Fruit fly (Drosophila melanogaster) whole organism, embryonic: ENCODE results near the gene CG6867.
A peak's percentile ranks its signal among the peaks of the same experiment; 100 is the strongest.

Source experiments
- Ada2b ChIP-seq: fragments of 200-800 bp; sonication (Bioruptor generic); IDR thresholded peaks from 2 replicates; pipeline ENCODE4 v1.3.6; 2022; ENCODE audit warnings: missing biosample characterization, missing genetic modification characterization
- Bteb2 ChIP-seq: fragments of 200-800 bp; sonication (Bioruptor generic); optimal IDR thresholded peaks from 2 replicates; lab custom pipeline; 2016; ENCODE audit warnings: missing biosample characterization, missing genetic modification characterization
- CG10147 ChIP-seq: fragments of 200-800 bp; sonication (Bioruptor generic); optimal IDR thresholded peaks from 2 replicates; lab custom pipeline; 2019; ENCODE audit warnings: missing biosample characterization, mild to moderate bottlenecking, missing genetic modification characterization, moderate library complexity
- CG10321 ChIP-seq: fragments of 200-800 bp; sonication (Bioruptor generic); IDR thresholded peaks from 2 replicates; pipeline ENCODE4 v1.3.6; 2022; ENCODE audit warnings: missing biosample characterization, missing genetic modification characterization
- CG11504 ChIP-seq: fragments of 200-800 bp; sonication (Bioruptor generic); optimal IDR thresholded peaks from 3 replicates; lab custom pipeline; 2019; ENCODE audit warnings: missing biosample characterization, mild to moderate bottlenecking, missing genetic modification characterization, moderate library complexity
- CG11560 ChIP-seq: fragments of 200-800 bp; sonication (Bioruptor generic); IDR thresholded peaks from 3 replicates; pipeline ENCODE4 v1.3.6; 2022; ENCODE audit warnings: missing biosample characterization, missing genetic modification characterization
- CG11696 ChIP-seq: fragments of 200-800 bp; sonication (Bioruptor generic); IDR thresholded peaks from 2 replicates; pipeline ENCODE4 v1.3.6; 2022; ENCODE audit warnings: missing biosample characterization, missing genetic modification characterization
- CG12104 ChIP-seq: fragments of 200-800 bp; sonication (Bioruptor generic); optimal IDR thresholded peaks from 3 replicates; lab custom pipeline; 2016; ENCODE audit warnings: missing biosample characterization, missing genetic modification characterization
- CG13894 ChIP-seq: fragments of 200-800 bp; sonication (Bioruptor generic); optimal IDR thresholded peaks from 3 replicates; lab custom pipeline; 2018; ENCODE audit warnings: missing biosample characterization, mild to moderate bottlenecking, missing genetic modification characterization, moderate library complexity
- CG14014 ChIP-seq: fragments of 200-800 bp; sonication (Bioruptor generic); IDR thresholded peaks from 2 replicates; pipeline ENCODE4 v1.3.6; 2022; ENCODE audit warnings: missing biosample characterization, missing genetic modification characterization
- CG14050 ChIP-seq: fragments of 200-800 bp; sonication (Bioruptor generic); IDR thresholded peaks from 3 replicates; pipeline ENCODE4 v1.3.6; 2022; ENCODE audit warnings: missing biosample characterization, missing genetic modification characterization
- CG14860 ChIP-seq: fragments of 200-800 bp; sonication (Bioruptor generic); IDR thresholded peaks from 3 replicates; pipeline ENCODE4 v1.3.6; 2022; ENCODE audit warnings: missing biosample characterization, missing genetic modification characterization; ENCODE audit not compliant: partially characterized antibody
- CG14965 ChIP-seq: fragments of 200-800 bp; sonication (Bioruptor generic); optimal IDR thresholded peaks from 2 replicates; lab custom pipeline; 2016; ENCODE audit warnings: missing biosample characterization, missing genetic modification characterization, borderline replicate concordance
- CG17328 ChIP-seq: fragments of 200-800 bp; sonication (Bioruptor generic); IDR thresholded peaks from 2 replicates; pipeline ENCODE4 v1.3.6; 2022; ENCODE audit warnings: missing biosample characterization, missing genetic modification characterization
- CG2202 ChIP-seq: fragments of 200-800 bp; sonication (Bioruptor generic); optimal IDR thresholded peaks from 2 replicates; lab custom pipeline; 2018; ENCODE audit warnings: missing biosample characterization, mild to moderate bottlenecking, missing genetic modification characterization
- CG6175 ChIP-seq: fragments of 200-800 bp; sonication (Bioruptor generic); IDR thresholded peaks from 3 replicates; pipeline ENCODE4 v1.3.6; 2022; ENCODE audit warnings: missing biosample characterization, missing genetic modification characterization
- CG6765 ChIP-seq: fragments of 200-800 bp; sonication (Bioruptor generic); optimal IDR thresholded peaks from 3 replicates; lab custom pipeline; 2017; ENCODE audit warnings: missing biosample characterization, mild to moderate bottlenecking, missing genetic modification characterization
- CG7556 ChIP-seq: fragments of 200-800 bp; sonication (Bioruptor generic); optimal IDR thresholded peaks from 2 replicates; lab custom pipeline; 2017; ENCODE audit warnings: missing biosample characterization, mild to moderate bottlenecking, missing genetic modification characterization
- CG8924 ChIP-seq: fragments of 200-800 bp; optimal IDR thresholded peaks from 3 replicates; lab custom pipeline; 2019; ENCODE audit warnings: missing biosample characterization, mild to moderate bottlenecking, missing genetic modification characterization, moderate library complexity
- CG9727 ChIP-seq: fragments of 200-800 bp; sonication (Bioruptor generic); optimal IDR thresholded peaks from 3 replicates; lab custom pipeline; 2017; ENCODE audit warnings: missing biosample characterization, mild to moderate bottlenecking, missing genetic modification characterization
- Chrac-16 ChIP-seq: fragments of 200-800 bp; sonication (Bioruptor generic); optimal IDR thresholded peaks from 3 replicates; lab custom pipeline; 2016; ENCODE audit warnings: missing biosample characterization, missing genetic modification characterization
- D19A ChIP-seq: fragments of 200-800 bp; optimal IDR thresholded peaks from 3 replicates; lab custom pipeline; 2019; ENCODE audit warnings: missing biosample characterization, mild to moderate bottlenecking, missing genetic modification characterization, moderate library complexity
- Deaf1 ChIP-seq: fragments of 200-800 bp; optimal IDR thresholded peaks from 3 replicates; lab custom pipeline; 2019; ENCODE audit warnings: missing biosample characterization, mild to moderate bottlenecking, missing genetic modification characterization, moderate library complexity
- Dek ChIP-seq: fragments of 200-800 bp; sonication (Bioruptor generic); optimal IDR thresholded peaks from 3 replicates; lab custom pipeline; 2019; ENCODE audit warnings: missing biosample characterization, mild to moderate bottlenecking, missing genetic modification characterization, moderate library complexity
- Ets97D ChIP-seq: fragments of 200-800 bp; sonication (Bioruptor generic); optimal IDR thresholded peaks from 3 replicates; lab custom pipeline; 2016; ENCODE audit warnings: missing biosample characterization, missing genetic modification characterization
- MTF-1 ChIP-seq: fragments of 200-800 bp; sonication (Bioruptor generic); optimal IDR thresholded peaks from 2 replicates; lab custom pipeline; 2018; ENCODE audit warnings: missing biosample characterization, mild to moderate bottlenecking, missing genetic modification characterization, borderline replicate concordance
- Neu2 ChIP-seq: fragments of 200-800 bp; sonication (Bioruptor generic); optimal IDR thresholded peaks from 3 replicates; lab custom pipeline; 2016; ENCODE audit warnings: missing biosample characterization, missing genetic modification characterization, borderline replicate concordance
- Xbp1 ChIP-seq: fragments of 200-800 bp; sonication (Bioruptor generic); optimal IDR thresholded peaks from 3 replicates; lab custom pipeline; 2016; ENCODE audit warnings: missing biosample characterization, mild to moderate bottlenecking, missing genetic modification characterization
- aop ChIP-seq: fragments of 200-800 bp; sonication (Bioruptor generic); IDR thresholded peaks from 2 replicates; pipeline ENCODE4 v1.3.6; 2022; ENCODE audit warnings: missing biosample characterization, missing genetic modification characterization
- ap ChIP-seq: fragments of 200-800 bp; sonication (Bioruptor generic); IDR thresholded peaks from 2 replicates; pipeline ENCODE4 v1.3.6; 2022; ENCODE audit warnings: missing biosample characterization, missing genetic modification characterization
- bbx ChIP-seq: fragments of 200-800 bp; sonication (Bioruptor generic); IDR thresholded peaks from 2 replicates; pipeline ENCODE4 v1.3.6; 2022; ENCODE audit warnings: missing biosample characterization, missing genetic modification characterization; ENCODE audit not compliant: partially characterized antibody
- br ChIP-seq: fragments of >200 bp; optimal IDR thresholded peaks from 2 replicates; lab custom pipeline; 2017
- cad ChIP-seq: fragments of >200 bp; optimal IDR thresholded peaks from 2 replicates; lab custom pipeline; 2017; ENCODE audit warnings: missing biosample characterization, missing genetic modification characterization
- caup ChIP-seq: fragments of 200-800 bp; sonication (Bioruptor generic); optimal IDR thresholded peaks from 3 replicates; lab custom pipeline; 2017; ENCODE audit warnings: missing biosample characterization, mild to moderate bottlenecking, missing genetic modification characterization, moderate library complexity; ENCODE audit not compliant: severe bottlenecking
- crol ChIP-seq: fragments of 200-800 bp; sonication (Bioruptor generic); IDR thresholded peaks from 2 replicates; pipeline ENCODE4 v1.3.6; 2022; ENCODE audit warnings: missing biosample characterization, missing genetic modification characterization
- crp ChIP-seq, 2 experiments: fragments of 200-800 bp; sonication (Bioruptor generic); optimal IDR thresholded peaks; 2 replicates in 1 of 2; 3 replicates in 1 of 2; lab custom pipeline; 2017; ENCODE audit warnings: missing biosample characterization in 2 of 2, missing genetic modification characterization in 2 of 2, mild to moderate bottlenecking in 1 of 2, moderate library complexity in 1 of 2
- fd64A ChIP-seq: fragments of 200-800 bp; sonication (Bioruptor generic); optimal IDR thresholded peaks from 3 replicates; lab custom pipeline; 2018; ENCODE audit warnings: missing biosample characterization, mild to moderate bottlenecking, missing genetic modification characterization
- fd96Cb ChIP-seq: fragments of 200-800 bp; sonication (Bioruptor generic); optimal IDR thresholded peaks from 2 replicates; lab custom pipeline; 2018; ENCODE audit warnings: missing biosample characterization, mild to moderate bottlenecking, missing genetic modification characterization, moderate library complexity
- gsb ChIP-seq: fragments of 200-800 bp; sonication (Bioruptor generic); IDR thresholded peaks from 2 replicates; pipeline ENCODE4 v1.3.6; 2022; ENCODE audit warnings: missing biosample characterization, missing genetic modification characterization
- jing ChIP-seq: fragments of 200-800 bp; sonication (Bioruptor generic); optimal IDR thresholded peaks from 2 replicates; lab custom pipeline; 2018; ENCODE audit warnings: missing biosample characterization, mild to moderate bottlenecking, missing genetic modification characterization
- lilli ChIP-seq: fragments of 200-800 bp; sonication (Bioruptor generic); optimal IDR thresholded peaks from 3 replicates; lab custom pipeline; 2016; ENCODE audit warnings: missing biosample characterization, missing genetic modification characterization
- mam ChIP-seq: fragments of 200-800 bp; sonication (Bioruptor generic); optimal IDR thresholded peaks from 3 replicates; lab custom pipeline; 2016; ENCODE audit warnings: missing biosample characterization, missing genetic modification characterization
- nerfin-1 ChIP-seq: fragments of 200-800 bp; sonication (Bioruptor generic); optimal IDR thresholded peaks from 3 replicates; lab custom pipeline; 2019; ENCODE audit warnings: missing biosample characterization, mild to moderate bottlenecking, missing genetic modification characterization, moderate library complexity
- psq ChIP-seq: fragments of 200-800 bp; sonication (Bioruptor generic); optimal IDR thresholded peaks from 2 replicates; lab custom pipeline; 2017; ENCODE audit warnings: missing biosample characterization, missing genetic modification characterization
- sd ChIP-seq: fragments of 200-800 bp; sonication (Bioruptor generic); optimal IDR thresholded peaks from 3 replicates; lab custom pipeline; 2018; ENCODE audit warnings: missing biosample characterization, mild to moderate bottlenecking, missing genetic modification characterization, moderate library complexity
- sisA ChIP-seq: fragments of 200-800 bp; sonication (Bioruptor generic); IDR thresholded peaks from 2 replicates; pipeline ENCODE4 v1.3.6; 2022; ENCODE audit warnings: missing biosample characterization, missing genetic modification characterization
- slbo ChIP-seq: fragments of 200-800 bp; sonication (Bioruptor generic); IDR thresholded peaks from 2 replicates; pipeline ENCODE4 v1.3.6; 2022; ENCODE audit warnings: missing biosample characterization, missing genetic modification characterization
- unpg ChIP-seq: fragments of 200-800 bp; sonication (Bioruptor generic); optimal IDR thresholded peaks from 3 replicates; lab custom pipeline; 2018; ENCODE audit warnings: missing biosample characterization, mild to moderate bottlenecking, missing genetic modification characterization, moderate library complexity
- zen ChIP-seq: fragments of 200-800 bp; sonication (Bioruptor generic); optimal IDR thresholded peaks from 3 replicates; lab custom pipeline; 2018; ENCODE audit warnings: missing biosample characterization, mild to moderate bottlenecking, missing genetic modification characterization, moderate library complexity

The CG6867 gene

DNA sequence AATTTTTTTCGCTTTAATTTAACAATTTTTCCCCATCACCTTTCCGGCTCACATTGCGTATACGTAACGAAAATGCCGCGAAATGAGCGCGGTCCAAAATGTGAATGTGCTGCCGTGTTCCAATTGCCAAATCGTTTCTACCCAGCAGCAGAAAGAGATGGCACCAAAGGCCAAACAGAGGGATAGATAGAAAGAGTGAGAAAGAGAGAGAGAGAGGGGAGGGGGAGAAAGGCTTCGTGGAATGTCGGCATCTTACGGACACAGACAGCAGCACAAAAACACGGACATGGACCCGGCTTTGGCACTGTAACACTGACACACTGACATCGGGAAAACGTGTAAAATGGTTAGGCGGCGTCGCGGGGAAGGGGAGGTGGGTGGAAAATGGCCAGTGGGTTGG is 28.1 kb upstream of the CG6867 start (continued):
- TF ChIP-seq crol (GFP tag; lab: Robert Waterston, UW), result peak; percentile 19; the same call in 1 of the 2 replicates
- no peak for TF ChIP-seq bbx
- TF ChIP-seq br (lab: Kevin White, UChicago), result no peak
- no peak for TF ChIP-seq gsb (GFP tag; lab: Robert Waterston, UW)
- peak; percentile 24 for TF ChIP-seq CG13894 (tag; lab: Kevin White, UChicago)
- TF ChIP-seq ap (GFP tag; lab: Robert Waterston, UW), result no peak
- TF ChIP-seq CG11560 (tag; lab: Robert Waterston, UW), result no peak
- no peak for TF ChIP-seq CG17328 (GFP tag; lab: Robert Waterston, UW)
- peak; percentile 48; the same call in 1 of the 2 replicates for TF ChIP-seq CG10321
- no peak for TF ChIP-seq lilli (GFP tag; lab: Kevin White, UChicago)
- TF ChIP-seq psq (GFP tag; lab: Kevin White, UChicago), result no peak
- TF ChIP-seq aop, result no peak
- peak; percentile 7 for TF ChIP-seq sd (tag; lab: Kevin White, UChicago)
- no peak for TF ChIP-seq crp (GFP tag; optimal IDR thresholded peaks at IDR 0.05; lab: Kevin White, UChicago)
- TF ChIP-seq Deaf1 (tag; lab: Kevin White, UChicago), result peak; percentile 64
- TF ChIP-seq zen (tag; lab: Kevin White, UChicago), result no peak
- no peak for TF ChIP-seq CG14965 (GFP tag; lab: Kevin White, UChicago)
- no peak for TF ChIP-seq Neu2 (GFP tag; lab: Kevin White, UChicago)
- TF ChIP-seq mam (GFP tag; lab: Kevin White, UChicago), result no peak
- no peak for TF ChIP-seq CG11696 (GFP tag; lab: Robert Waterston, UW)
- TF ChIP-seq cad (GFP tag; lab: Kevin White, UChicago), result no peak
- no peak for TF ChIP-seq CG2202 (tag; lab: Kevin White, UChicago)
- TF ChIP-seq fd64A (GFP tag; lab: Kevin White, UChicago), result no peak
- no peak for TF ChIP-seq Ets97D (GFP tag; lab: Kevin White, UChicago)
- no peak for TF ChIP-seq CG11504 (tag; lab: Kevin White, UChicago)
- TF ChIP-seq CG14014 (GFP tag; lab: Robert Waterston, UW), result no peak
- TF ChIP-seq Chrac-16, result no peak
- TF ChIP-seq unpg (GFP tag; lab: Kevin White, UChicago), result no peak
- TF ChIP-seq Dek (tag; lab: Kevin White, UChicago), result no peak
- no peak for TF ChIP-seq jing (GFP tag; lab: Kevin White, UChicago)

DNA sequence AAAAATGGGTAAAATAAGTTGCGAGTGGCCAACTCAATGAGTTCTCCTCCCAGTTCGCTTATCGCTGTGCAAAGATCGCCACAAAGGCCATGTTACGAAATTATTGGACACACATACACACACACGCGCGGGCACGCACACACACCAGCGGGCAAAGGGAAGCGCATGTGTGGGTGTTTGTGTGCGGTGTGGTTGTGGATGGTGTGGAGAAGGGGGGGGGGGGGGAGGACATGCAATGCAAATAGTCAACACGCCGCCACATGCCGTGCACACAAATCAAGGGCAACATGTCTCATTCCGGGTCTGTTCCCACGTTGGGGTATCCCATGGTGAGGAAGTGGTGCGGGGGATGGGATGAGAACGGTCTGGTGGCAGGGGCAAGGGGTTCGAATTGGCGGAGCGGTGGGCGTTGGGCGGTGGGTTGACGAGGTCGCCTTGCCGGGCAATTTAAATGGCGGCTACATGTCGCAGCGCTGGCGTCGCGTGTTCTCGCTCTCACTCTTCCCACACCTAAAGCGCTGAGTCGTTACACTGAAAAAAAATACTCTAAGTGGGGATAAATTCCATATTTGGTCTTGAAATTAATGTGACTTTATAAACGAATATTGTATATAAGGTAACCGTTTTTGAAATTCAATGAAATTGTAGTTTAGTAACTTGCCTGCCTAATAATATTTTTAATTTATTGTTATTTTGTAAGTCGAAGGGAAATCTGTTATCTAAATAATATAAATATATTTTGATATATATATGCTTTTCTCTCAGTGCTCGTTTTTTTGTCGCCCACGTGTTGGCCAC is 19.7 kb upstream of the CG6867 start:
- TF ChIP-seq CG8924 (tag; lab: Kevin White, UChicago) (peak; percentile 7), Bteb2 (GFP tag; lab: Kevin White, UChicago) (no peak), CG14860 (no peak), Xbp1 (GFP tag; lab: Kevin White, UChicago) (no peak), MTF-1 (no peak), CG14050 (GFP tag; lab: Robert Waterston, UW) (no peak), CG6765 (GFP tag; lab: Kevin White, UChicago) (peak; percentile 13), CG12104 (GFP tag; lab: Kevin White, UChicago) (peak; percentile 5), CG9727 (GFP tag; lab: Kevin White, UChicago) (peak; percentile 56), D19A (tag; lab: Kevin White, UChicago) (peak; percentile 25), CG7556 (peak; percentile 9), sisA (GFP tag; lab: Robert Waterston, UW) (peak; percentile 42), crol (GFP tag; lab: Robert Waterston, UW) (peak; percentile 80), fd96Cb (tag; lab: Kevin White, UChicago) (peak; percentile 48), CG10147 (GFP tag; lab: Kevin White, UChicago) (peak; percentile 68), slbo (0 out of 2 replicates have a peak, but pooled peaks have one; percentile 21), nerfin-1 (tag; lab: Kevin White, UChicago) (peak; percentile 13), CG6175 (GFP tag; lab: Robert Waterston, UW) (0 out of 3 replicates have a peak, but pooled peaks have one; percentile 21), Ada2b (GFP tag; lab: Robert Waterston, UW) (peak; percentile 37; the same call in 1 of the 2 replicates), caup (GFP tag; lab: Kevin White, UChicago) (peak; percentile 32)
